Worm (Caenorhabditis elegans): ENCODE results near the gene sbt-1.

The sbt-1 gene

ce11 chrV:20831867-20832266, 3.2 kb upstream of the sbt-1 start:
- TF ChIP-seq gmeb-1 (tag; optimal IDR thresholded peaks at IDR 0.05) (peak; percentile 16), nhr-129 (tag; optimal IDR thresholded peaks at IDR 0.05) (peak; percentile 34), ceh-82 (tag; optimal IDR thresholded peaks at IDR 0.05) (no peak), unc-39 (tag; optimal IDR thresholded peaks at IDR 0.05) (no peak), fos-1 (tag; optimal IDR thresholded peaks at IDR 0.05) (peak; percentile 93), ceh-16 (tag; optimal IDR thresholded peaks at IDR 0.05) (no peak), nhr-12 (tag; optimal IDR thresholded peaks at IDR 0.05) (no peak), zag-1 (tag; optimal IDR thresholded peaks at IDR 0.05) (no peak), unc-55 (GFP tag; optimal IDR thresholded peaks at IDR 0.05) (no peak), crh-2 (tag; optimal IDR thresholded peaks at IDR 0.05) (peak; percentile 1), alr-1 (tag; optimal IDR thresholded peaks at IDR 0.05) (no peak), sma-9 (GFP tag; optimal IDR thresholded peaks at IDR 0.05) (peak; percentile 62), sma-9 (tag; optimal IDR thresholded peaks at IDR 0.05) (no peak), elt-3 (tag; optimal IDR thresholded peaks at IDR 0.05) (no peak), nhr-21 (tag; optimal IDR thresholded peaks at IDR 0.05) (no peak), blmp-1 (tag; optimal IDR thresholded peaks at IDR 0.05; ENCODE audit: insufficient read depth) (peak; percentile 2), nhr-10 (tag; optimal IDR thresholded peaks at IDR 0.05) (no peak), lin-39 (tag; optimal IDR thresholded peaks at IDR 0.05) (no peak)

ce11 chrV:20830409-20830808, 1.7 kb upstream of the sbt-1 start:
- no peak for TF ChIP-seq blmp-1 (tag; optimal IDR thresholded peaks at IDR 0.05; ENCODE audit: insufficient read depth)
- no peak for TF ChIP-seq nhr-129 (tag; optimal IDR thresholded peaks at IDR 0.05)
- TF ChIP-seq ZK546.5 (tag; optimal IDR thresholded peaks at IDR 0.05): no peak
- TF ChIP-seq gmeb-1 (tag; optimal IDR thresholded peaks at IDR 0.05): no peak
- TF ChIP-seq ztf-11 (tag; optimal IDR thresholded peaks at IDR 0.05): no peak
- TF ChIP-seq egl-27 (tag; optimal IDR thresholded peaks at IDR 0.05): no peak
- TF ChIP-seq sma-3 (GFP tag; optimal IDR thresholded peaks at IDR 0.05): no peak
- TF ChIP-seq unc-39 (tag; optimal IDR thresholded peaks at IDR 0.05): no peak
- TF ChIP-seq skn-1 (tag; optimal IDR thresholded peaks at IDR 0.05): no peak

ce11 chrV:20829511-20829910, 830 bp upstream of the sbt-1 start, which contains the start of gene num-1:
Gene num-1 (plus strand): TSS chrV:20829811.
- TF ChIP-seq ceh-16 (tag; optimal IDR thresholded peaks at IDR 0.05) (no peak), mab-5 (tag; optimal IDR thresholded peaks at IDR 0.05) (no peak), nhr-12 (tag; optimal IDR thresholded peaks at IDR 0.05) (no peak), mbf-1 (tag; optimal IDR thresholded peaks at IDR 0.05) (no peak), zag-1 (tag; optimal IDR thresholded peaks at IDR 0.05) (no peak), sem-4 (tag; optimal IDR thresholded peaks at IDR 0.05) (no peak), unc-62 (GFP tag; optimal IDR thresholded peaks at IDR 0.05) (no peak), ztf-1 (GFP tag; conservative IDR thresholded peaks at IDR 0.05) (no peak), nhr-21 (tag; optimal IDR thresholded peaks at IDR 0.05) (no peak), nhr-6 (tag; optimal IDR thresholded peaks at IDR 0.05) (no peak), R02D3.7 (tag; optimal IDR thresholded peaks at IDR 0.05) (no peak), fos-1 (tag; optimal IDR thresholded peaks at IDR 0.05) (no peak), ceh-82 (tag; optimal IDR thresholded peaks at IDR 0.05) (no peak), nhr-129 (tag; optimal IDR thresholded peaks at IDR 0.05) (no peak), elt-3 (tag; optimal IDR thresholded peaks at IDR 0.05) (no peak)

ce11 chrV:20826618-20827017, 2.1 kb downstream of the sbt-1 start:
- TF ChIP-seq sma-9 (GFP tag; optimal IDR thresholded peaks at IDR 0.05) (no peak), sma-9 (tag; optimal IDR thresholded peaks at IDR 0.05) (no peak)

ce11 chrV:20824962-20825609, 3.6 kb downstream of the sbt-1 start, which contains the start of the genes gcy-22 and grl-14:
Gene gcy-22 (minus strand): TSS chrV:20825062.
Gene grl-14 (plus strand): TSS chrV:20825559.
- no peak for TF ChIP-seq elt-1 (tag; optimal IDR thresholded peaks at IDR 0.05)
- TF ChIP-seq ztf-11 (tag; optimal IDR thresholded peaks at IDR 0.05): no peak
- no peak for TF ChIP-seq nhr-23 (tag; optimal IDR thresholded peaks at IDR 0.05)
- no peak for TF ChIP-seq aly-2 (tag; optimal IDR thresholded peaks at IDR 0.05)
- no peak for TF ChIP-seq unc-39 (tag; optimal IDR thresholded peaks at IDR 0.05)

- TF ChIP-seq dmd-4 (tag; optimal IDR thresholded peaks at IDR 0.05): no peak
- no peak for TF ChIP-seq lsy-2 (tag; optimal IDR thresholded peaks at IDR 0.05)
- no peak for TF ChIP-seq nhr-77 (tag; optimal IDR thresholded peaks at IDR 0.05)
- TF ChIP-seq sem-4 (tag; optimal IDR thresholded peaks at IDR 0.05): no peak
- TF ChIP-seq ZK546.5 (tag; optimal IDR thresholded peaks at IDR 0.05): no peak
- TF ChIP-seq ama-1 (optimal IDR thresholded peaks at IDR 0.05): no peak
- no peak for TF ChIP-seq ceh-82 (tag; optimal IDR thresholded peaks at IDR 0.05)
- TF ChIP-seq fos-1 (tag; optimal IDR thresholded peaks at IDR 0.05): no peak
- TF ChIP-seq mdl-1 (tag; optimal IDR thresholded peaks at IDR 0.05): no peak
- no peak for TF ChIP-seq C34F6.9 (tag; optimal IDR thresholded peaks at IDR 0.05)
- no peak for TF ChIP-seq aly-2 (tag; optimal IDR thresholded peaks at IDR 0.05)
- TF ChIP-seq ztf-4 (tag; optimal IDR thresholded peaks at IDR 0.05): no peak
Observed at ce11 chrV:20820033-20820432, 8.6 kb downstream of the sbt-1 start, which contains the start of gene T03D8.6. Gene T03D8.6 (minus strand): TSS chrV:20820330.
